Worm (Caenorhabditis elegans): Measurements from ENCODE around the gene Y119D3B.12.

DNA sequence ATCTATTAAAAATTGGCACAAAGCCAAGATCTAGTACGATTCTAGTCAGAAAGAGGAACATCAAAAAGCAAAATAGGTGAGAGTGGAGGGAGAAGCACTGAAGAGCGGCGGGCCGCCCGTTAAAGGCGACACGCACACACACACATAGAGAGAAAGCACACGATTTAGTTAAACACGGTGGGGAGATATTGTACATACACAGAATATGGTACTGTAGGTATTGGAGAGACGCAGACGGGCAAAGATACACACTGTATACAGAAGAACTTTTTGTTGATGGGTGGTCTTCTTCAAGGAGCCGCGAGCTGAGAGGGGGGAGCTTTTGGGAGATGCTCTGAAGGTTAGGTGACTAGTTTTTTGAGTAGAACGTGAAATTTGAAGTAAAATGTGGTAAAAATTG lies 23.9 kb downstream of the Y119D3B.12 start:
- TF ChIP-seq ama-1 (optimal IDR thresholded peaks at IDR 0.05) (no peak), lsy-12 (tag; optimal IDR thresholded peaks at IDR 0.05) (no peak), pha-4 (tag; optimal IDR thresholded peaks at IDR 0.05) (peak; percentile 97)
